Worm (Caenorhabditis elegans) whole organism, young adult: ENCODE measurements around the gene Y62H9A.1.

ENCODE experiments used
- D2030.7 ChIP-seq: fragments of 200-800 bp; sonication (Bioruptor generic); IDR thresholded peaks from 2 replicates; pipeline ENCODE4 v1.3.6; 2022; ENCODE audit warnings: missing genetic modification reagents, missing genetic modification characterization, missing compliant biosample characterization
- ets-4 ChIP-seq: fragments of 200-800 bp; sonication (Bioruptor generic); optimal IDR thresholded peaks from 2 replicates; lab custom pipeline; 2018; ENCODE audit warnings: mild to moderate bottlenecking, missing genetic modification characterization, missing compliant biosample characterization
- gei-17 ChIP-seq: fragments of 200-800 bp; sonication (Bioruptor generic); optimal IDR thresholded peaks from 2 replicates; lab custom pipeline; 2018; ENCODE audit warnings: mild to moderate bottlenecking, missing genetic modification characterization, missing compliant biosample characterization
- hmg-20 ChIP-seq: fragments of 200-800 bp; sonication (Bioruptor generic); IDR thresholded peaks from 2 replicates; pipeline ENCODE4 v1.3.6; 2022; ENCODE audit warnings: missing genetic modification reagents, missing genetic modification characterization, missing compliant biosample characterization
- lag-1 ChIP-seq: fragments of 200-800 bp; sonication (Bioruptor generic); IDR thresholded peaks from 2 replicates; pipeline ENCODE4 v1.3.6; 2022; ENCODE audit warnings: missing genetic modification reagents, missing genetic modification characterization, missing compliant biosample characterization
- pha-4 ChIP-seq: fragments of 150-350 bp; sonication (generic microtip); optimal IDR thresholded peaks from 2 replicates; lab custom pipeline; 2014; ENCODE audit warnings: missing biosample characterization, missing genetic modification reagents, missing genetic modification characterization
- sea-2 ChIP-seq: fragments of 200-800 bp; sonication (Bioruptor generic); IDR thresholded peaks from 2 replicates; pipeline ENCODE4 v1.3.6; 2022; ENCODE audit warnings: missing genetic modification characterization, missing compliant biosample characterization
- snpc-1.1 ChIP-seq: sonication (generic microtip); optimal IDR thresholded peaks from 2 replicates; lab custom pipeline; 2017; ENCODE audit warnings: missing genetic modification characterization, mild to moderate bottlenecking, missing compliant biosample characterization, antibody characterized with exemption, moderate library complexity, missing genotype, missing genetic modification reagents; ENCODE audit not compliant: insufficient read depth
- snpc-4 ChIP-seq, 5 experiments: fragments of 150-350 bp in 1 of 5; sonication (generic microtip) in 4 of 5; optimal IDR thresholded peaks; 2 replicates each; lab custom pipeline; 2014 to 2018; ENCODE audit warnings: missing genetic modification characterization in 5 of 5, missing biosample characterization in 3 of 5, antibody characterized with exemption in 2 of 5, mild to moderate bottlenecking in 2 of 5, missing compliant biosample characterization in 2 of 5, missing genotype in 2 of 5, moderate library complexity in 2 of 5, missing genetic modification reagents in 1 of 5
- xnd-1 ChIP-seq: sonication (generic microtip); optimal IDR thresholded peaks from 2 replicates; lab custom pipeline; 2016; ENCODE audit warnings: missing genotype, missing genetic modification reagents, missing genetic modification characterization, missing compliant biosample characterization

ce11 chrX:11899031-11899430, 23.7 kb downstream of the Y62H9A.1 start:
- TF ChIP-seq sea-2 (GFP tag; lab: Robert Waterston, UW): no peak
- TF ChIP-seq D2030.7 (GFP tag; lab: Robert Waterston, UW): no peak
- TF ChIP-seq snpc-4 (GFP tag; optimal IDR thresholded peaks at IDR 0.05; lab: Kevin White, UChicago): no peak
- TF ChIP-seq snpc-4 (tag; optimal IDR thresholded peaks at IDR 0.05; lab: Kevin White, UChicago): no peak
- no peak for TF ChIP-seq gei-17 (GFP tag; lab: Kevin White, UChicago)
- no peak for TF ChIP-seq hmg-20 (GFP tag; lab: Robert Waterston, UW)
- no peak for TF ChIP-seq xnd-1
- TF ChIP-seq ets-4 (GFP tag; lab: Kevin White, UChicago): no peak
- TF ChIP-seq pha-4: no peak
- TF ChIP-seq snpc-1.1 (tag; lab: Kevin White, UChicago): no peak
- TF ChIP-seq lag-1 (GFP tag; lab: Robert Waterston, UW): no peak
